Fruit fly (Drosophila melanogaster) whole organism, pupa: Measurements from ENCODE around the gene Ubx.

ENCODE experiments used
- CG10348 ChIP-seq: fragments of 200-800 bp; sonication (Bioruptor generic); IDR thresholded peaks from 2 replicates; pipeline ENCODE4 v1.3.6; 2022; ENCODE audit warnings: missing biosample characterization, missing genetic modification characterization
- CG12605 ChIP-seq: fragments of 200-800 bp; sonication (Bioruptor generic); IDR thresholded peaks from 2 replicates; pipeline ENCODE4 v1.3.6; 2022; ENCODE audit warnings: missing biosample characterization, missing genetic modification characterization
- CG13204 ChIP-seq: fragments of 200-800 bp; sonication (Bioruptor generic); optimal IDR thresholded peaks from 2 replicates; lab custom pipeline; 2018; ENCODE audit warnings: missing biosample characterization, mild to moderate bottlenecking, missing genetic modification characterization, moderate library complexity
- CG14655 ChIP-seq: fragments of 200-800 bp; sonication (Bioruptor generic); optimal IDR thresholded peaks from 3 replicates; lab custom pipeline; 2017; ENCODE audit warnings: mild to moderate bottlenecking, missing biosample characterization, missing genetic modification reagents, missing genetic modification characterization
- CG15710 ChIP-seq: fragments of 200-800 bp; sonication (Bioruptor generic); optimal IDR thresholded peaks from 2 replicates; lab custom pipeline; 2018; ENCODE audit warnings: missing biosample characterization, mild to moderate bottlenecking, missing genetic modification characterization, moderate library complexity
- CG17806 ChIP-seq: fragments of 200-800 bp; sonication (Bioruptor generic); optimal IDR thresholded peaks from 2 replicates; lab custom pipeline; 2018; ENCODE audit warnings: missing biosample characterization, mild to moderate bottlenecking, missing genetic modification characterization, moderate library complexity
- CG32121 ChIP-seq: fragments of 200-800 bp; sonication (Bioruptor generic); IDR thresholded peaks from 2 replicates; pipeline ENCODE4 v1.3.6; 2022; ENCODE audit warnings: missing biosample characterization, missing genetic modification characterization
- CG34367 ChIP-seq: fragments of 200-800 bp; sonication (Bioruptor generic); optimal IDR thresholded peaks from 2 replicates; lab custom pipeline; 2018; ENCODE audit warnings: missing biosample characterization, mild to moderate bottlenecking, missing genetic modification characterization
- CG4496 ChIP-seq: fragments of 200-800 bp; sonication (Bioruptor generic); IDR thresholded peaks from 3 replicates; pipeline ENCODE4 v1.3.6; 2022; ENCODE audit warnings: missing biosample characterization, missing genetic modification characterization
- CG8159 ChIP-seq: fragments of 200-800 bp; sonication (Bioruptor generic); optimal IDR thresholded peaks from 3 replicates; lab custom pipeline; 2018; ENCODE audit warnings: missing biosample characterization, mild to moderate bottlenecking, missing genetic modification characterization, moderate library complexity
- CG8301 ChIP-seq: fragments of 200-800 bp; sonication (Bioruptor generic); optimal IDR thresholded peaks from 2 replicates; lab custom pipeline; 2018; ENCODE audit warnings: missing biosample characterization, mild to moderate bottlenecking, missing genetic modification characterization
- CG9948 ChIP-seq: fragments of 200-800 bp; sonication (Bioruptor generic); optimal IDR thresholded peaks from 2 replicates; lab custom pipeline; 2018; ENCODE audit warnings: missing biosample characterization, mild to moderate bottlenecking, missing genetic modification characterization, moderate library complexity
- D1 ChIP-seq: fragments of 200-800 bp; sonication (Bioruptor generic); optimal IDR thresholded peaks from 2 replicates; lab custom pipeline; 2018; ENCODE audit warnings: missing biosample characterization, mild to moderate bottlenecking, missing genetic modification characterization, moderate library complexity
- EcR ChIP-seq: fragments of 200-800 bp; sonication (Bioruptor generic); optimal IDR thresholded peaks from 3 replicates; lab custom pipeline; 2019; ENCODE audit warnings: missing biosample characterization, missing genetic modification characterization, mild to moderate bottlenecking, moderate library complexity, missing genetic modification reagents
- Ets98B ChIP-seq: fragments of 200-800 bp; sonication (Bioruptor generic); IDR thresholded peaks from 2 replicates; pipeline ENCODE4 v1.3.6; 2022; ENCODE audit warnings: missing biosample characterization, missing genetic modification characterization
- Pif1A ChIP-seq: fragments of 200-800 bp; sonication (Bioruptor generic); optimal IDR thresholded peaks from 3 replicates; lab custom pipeline; 2016; ENCODE audit warnings: missing biosample characterization, missing genetic modification characterization
- Pif1B ChIP-seq: fragments of 200-800 bp; sonication (Bioruptor generic); optimal IDR thresholded peaks from 3 replicates; lab custom pipeline; 2016; ENCODE audit warnings: missing biosample characterization, missing genetic modification characterization
- Snoo ChIP-seq: fragments of 200-800 bp; sonication (Bioruptor generic); optimal IDR thresholded peaks from 3 replicates; lab custom pipeline; 2017; ENCODE audit warnings: missing biosample characterization, mild to moderate bottlenecking, missing genetic modification characterization, inconsistent platforms
- fd96Ca ChIP-seq: fragments of 200-800 bp; sonication (Bioruptor generic); IDR thresholded peaks from 3 replicates; pipeline ENCODE4 v1.3.6; 2022; ENCODE audit warnings: missing biosample characterization, missing genetic modification characterization
- gl ChIP-seq: fragments of 200-800 bp; sonication (Bioruptor generic); optimal IDR thresholded peaks from 2 replicates; lab custom pipeline; 2018; ENCODE audit warnings: missing biosample characterization, mild to moderate bottlenecking, missing genetic modification characterization
- rn ChIP-seq: fragments of 200-800 bp; sonication (Bioruptor generic); IDR thresholded peaks from 2 replicates; pipeline ENCODE4 v1.3.6; 2022; ENCODE audit warnings: missing biosample characterization, missing genetic modification characterization

The Ubx gene

dm6 chr3R:16745150-16745549 lies 10.9 kb upstream of the Ubx start:
- TF ChIP-seq CG17806 (no peak), EcR (GFP tag; lab: Kevin White, UChicago) (no peak), CG34367 (tag; lab: Kevin White, UChicago) (no peak), Snoo (tag; lab: Kevin White, UChicago) (no peak), fd96Ca (GFP tag; lab: Robert Waterston, UW) (no peak)
- TF ChIP-seq, all 21 proteins: peak for 0

DNA sequence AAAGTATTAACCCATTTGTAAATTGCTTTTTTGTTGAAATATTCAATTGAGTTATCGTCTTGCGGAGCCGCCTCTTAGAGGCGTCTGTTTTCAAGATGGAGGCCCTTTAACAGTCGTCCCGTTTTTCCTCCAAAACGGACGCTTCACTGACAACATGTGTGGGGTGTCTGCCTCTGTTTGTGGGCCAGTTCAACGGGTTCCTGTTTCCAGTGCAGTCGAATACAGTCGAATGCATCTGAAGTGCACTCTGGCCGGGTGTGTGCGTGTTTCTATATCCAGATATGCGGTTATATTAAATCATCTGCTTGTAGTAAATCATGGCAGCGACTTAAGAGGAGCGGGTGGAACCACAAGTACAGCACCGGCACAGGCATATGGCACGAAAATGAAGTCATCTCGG lies 10.1 kb upstream of the Ubx start:
- TF ChIP-seq CG14655 (GFP tag; lab: Kevin White, UChicago) (no peak), Snoo (tag; lab: Kevin White, UChicago) (no peak), CG10348 (GFP tag; lab: Robert Waterston, UW) (no peak), CG13204 (GFP tag; lab: Kevin White, UChicago) (no peak), CG15710 (tag; lab: Kevin White, UChicago) (no peak), CG32121 (GFP tag; lab: Robert Waterston, UW) (no peak), D1 (tag; lab: Kevin White, UChicago) (no peak), rn (no peak)
- TF ChIP-seq, all 21 proteins: peak for 0

DNA sequence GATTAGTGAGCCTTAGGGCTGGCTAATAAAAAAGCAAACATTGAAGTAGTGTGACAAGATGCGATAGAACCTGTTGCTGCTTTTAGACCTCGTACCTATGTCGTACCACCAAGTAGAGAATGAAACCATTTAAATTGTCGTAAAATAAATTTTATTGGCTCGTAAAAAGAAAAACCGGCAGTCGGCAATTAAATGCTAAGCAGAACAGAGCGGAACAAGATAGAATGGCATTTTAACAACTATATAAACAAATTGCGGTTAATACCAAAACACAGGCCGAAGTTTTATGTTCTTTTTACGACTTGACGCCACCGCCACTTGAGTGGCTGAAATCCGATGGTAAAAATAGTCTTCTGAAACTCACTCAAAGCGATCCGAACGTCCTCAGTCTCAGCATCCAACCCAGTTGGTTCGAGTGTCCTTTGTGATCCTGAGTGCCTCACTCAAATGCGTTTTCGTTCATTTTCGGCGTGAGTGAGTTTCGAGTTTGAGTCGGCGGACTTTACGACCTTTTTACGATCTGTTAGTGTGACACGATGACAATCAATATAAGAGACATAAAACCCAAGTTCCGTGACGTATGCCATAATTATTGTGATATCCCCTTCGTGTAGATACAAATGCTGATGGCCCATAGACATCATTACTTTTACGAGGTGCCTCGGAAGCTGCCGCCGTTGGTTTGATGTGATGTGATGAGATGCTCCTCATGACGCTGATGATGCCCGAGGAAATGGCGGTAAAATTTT lies 9.0 kb upstream of the Ubx start:
- no peak for TF ChIP-seq CG10348 (GFP tag; lab: Robert Waterston, UW)
- no peak for TF ChIP-seq CG4496 (GFP tag; lab: Robert Waterston, UW)
- TF ChIP-seq CG17806 = no peak
- no peak for TF ChIP-seq EcR (GFP tag; lab: Kevin White, UChicago)
- no peak for TF ChIP-seq CG32121 (GFP tag; lab: Robert Waterston, UW)
- no peak for TF ChIP-seq CG12605 (GFP tag; lab: Robert Waterston, UW)

- TF ChIP-seq CG4496 (GFP tag; lab: Robert Waterston, UW) (no peak), CG34367 (tag; lab: Kevin White, UChicago) (no peak), fd96Ca (GFP tag; lab: Robert Waterston, UW) (no peak), Pif1B (GFP tag; lab: Kevin White, UChicago) (no peak), rn (no peak), Snoo (tag; lab: Kevin White, UChicago) (no peak), EcR (GFP tag; lab: Kevin White, UChicago) (no peak), CG9948 (tag; lab: Kevin White, UChicago) (no peak), Pif1A (GFP tag; lab: Kevin White, UChicago) (no peak), CG17806 (no peak), CG32121 (GFP tag; lab: Robert Waterston, UW) (no peak), Ets98B (GFP tag; lab: Robert Waterston, UW) (no peak), CG8301 (tag; lab: Kevin White, UChicago) (no peak), CG13204 (GFP tag; lab: Kevin White, UChicago) (no peak), CG14655 (GFP tag; lab: Kevin White, UChicago) (no peak), D1 (tag; lab: Kevin White, UChicago) (no peak), CG12605 (GFP tag; lab: Robert Waterston, UW) (no peak), CG15710 (tag; lab: Kevin White, UChicago) (no peak)
Observed at dm6 chr3R:16742278-16742677, 8.1 kb upstream of the Ubx start.

DNA sequence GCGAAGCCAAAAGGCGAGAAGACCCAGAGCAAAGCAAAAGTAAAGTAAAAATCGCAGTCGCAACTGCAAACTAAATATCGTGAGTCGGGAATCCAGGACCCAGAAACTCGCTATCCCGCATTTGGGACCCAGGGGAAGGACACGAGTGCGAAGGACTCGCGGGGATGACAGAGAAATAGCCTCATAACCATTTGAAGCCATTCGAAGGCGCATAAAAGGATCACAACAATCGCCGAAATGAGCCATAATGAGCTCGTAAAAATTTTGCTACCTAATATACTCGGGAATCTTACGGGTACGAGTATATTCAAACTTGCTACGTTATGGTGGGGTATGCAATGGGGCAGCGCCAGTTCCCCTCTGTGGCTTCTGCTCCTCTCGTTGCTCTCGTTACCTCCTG lies 1.6 kb upstream of the Ubx start:
- TF ChIP-seq CG32121 (GFP tag; lab: Robert Waterston, UW) = no peak
- no peak for TF ChIP-seq CG12605 (GFP tag; lab: Robert Waterston, UW)
- no peak for TF ChIP-seq CG14655 (GFP tag; lab: Kevin White, UChicago)
- TF ChIP-seq CG8159 (tag; lab: Kevin White, UChicago) = no peak
- no peak for TF ChIP-seq gl

dm6 chr3R:16732387-16732786 lies 1.8 kb downstream of the Ubx start:
- TF ChIP-seq CG17806 (no peak), CG10348 (GFP tag; lab: Robert Waterston, UW) (no peak), rn (no peak), CG34367 (tag; lab: Kevin White, UChicago) (no peak), CG12605 (GFP tag; lab: Robert Waterston, UW) (no peak), CG9948 (tag; lab: Kevin White, UChicago) (no peak)

DNA sequence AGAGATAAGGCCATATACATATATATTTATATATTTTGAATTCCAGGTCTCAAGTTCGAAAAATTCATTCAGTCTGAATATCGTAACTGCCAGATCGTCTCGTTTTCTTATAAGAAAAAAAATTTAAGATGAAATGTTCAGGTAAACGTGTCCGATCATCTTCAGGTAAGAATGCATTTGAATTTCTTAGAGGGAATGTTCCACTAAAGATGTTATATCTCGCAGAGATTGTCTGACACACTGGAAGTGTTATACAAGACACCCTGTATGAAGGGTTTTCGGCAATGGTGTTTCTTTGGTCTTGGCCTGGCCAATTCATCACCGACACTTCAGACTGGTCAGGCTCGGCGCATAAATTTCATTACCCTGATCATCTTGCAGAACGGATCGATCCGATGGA lies 3.5 kb downstream of the Ubx start:
- no peak for TF ChIP-seq CG4496 (GFP tag; lab: Robert Waterston, UW)
- TF ChIP-seq gl = no peak
- no peak for TF ChIP-seq EcR (GFP tag; lab: Kevin White, UChicago)
- no peak for TF ChIP-seq CG17806
- no peak for TF ChIP-seq CG8301 (tag; lab: Kevin White, UChicago)
- no peak for TF ChIP-seq CG15710 (tag; lab: Kevin White, UChicago)
- no peak for TF ChIP-seq Ets98B (GFP tag; lab: Robert Waterston, UW)
- no peak for TF ChIP-seq CG32121 (GFP tag; lab: Robert Waterston, UW)
- TF ChIP-seq CG8159 (tag; lab: Kevin White, UChicago) = no peak
- no peak for TF ChIP-seq rn
- no peak for TF ChIP-seq Pif1B (GFP tag; lab: Kevin White, UChicago)
- TF ChIP-seq Pif1A (GFP tag; lab: Kevin White, UChicago) = no peak
- TF ChIP-seq, all 21 proteins: peak for 0
